Worm (Caenorhabditis elegans): ENCODE data around the gene ZK809.8.
A peak's percentile ranks its signal among the peaks of the same experiment; 100 is the strongest.

ZK809.8 gene

DNA sequence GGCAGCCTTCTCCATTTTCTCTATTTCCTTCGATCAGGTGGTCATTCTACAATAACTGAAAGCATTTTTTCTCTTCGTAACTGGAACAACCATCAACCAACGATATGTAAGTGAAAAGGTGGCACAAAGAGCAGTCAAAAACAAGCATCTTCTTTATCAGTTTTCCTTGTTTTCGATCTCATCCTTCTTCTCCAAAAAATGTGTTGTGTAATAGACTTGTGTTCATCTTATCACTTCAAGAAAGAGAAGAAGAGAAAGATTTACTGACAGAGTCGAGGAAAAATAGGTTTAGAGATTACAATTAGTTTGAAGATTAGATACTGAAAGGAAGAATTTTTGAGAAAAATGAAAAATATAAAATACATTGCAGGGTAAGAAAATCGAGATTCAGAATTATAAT is 3.5 kb downstream of the ZK809.8 start:
- TF ChIP-seq nfya-1 (tag; optimal IDR thresholded peaks at IDR 0.05) = no peak
- peak; percentile 17 for TF ChIP-seq elt-2 (tag; optimal IDR thresholded peaks at IDR 0.05)
- no peak for TF ChIP-seq fax-1 (tag; optimal IDR thresholded peaks at IDR 0.05)

ce11 chrIV:11644705-11645104 is 4.2 kb downstream of the ZK809.8 start:
- no peak for TF ChIP-seq fax-1 (tag; optimal IDR thresholded peaks at IDR 0.05)
- no peak for TF ChIP-seq ceh-22 (tag; optimal IDR thresholded peaks at IDR 0.05)
- TF ChIP-seq ets-4 (tag; optimal IDR thresholded peaks at IDR 0.05) = no peak
- TF ChIP-seq zip-5 (tag; optimal IDR thresholded peaks at IDR 0.05) = no peak
- TF ChIP-seq ahr-1 (tag; optimal IDR thresholded peaks at IDR 0.05) = no peak
- TF ChIP-seq nhr-11 (tag; optimal IDR thresholded peaks at IDR 0.05) = no peak
- TF ChIP-seq ref-2 (tag; optimal IDR thresholded peaks at IDR 0.05) = no peak
- no peak for TF ChIP-seq elt-4 (tag; optimal IDR thresholded peaks at IDR 0.05)
- TF ChIP-seq ceh-48 (tag; optimal IDR thresholded peaks at IDR 0.05) = no peak
- TF ChIP-seq madf-2 (tag; optimal IDR thresholded peaks at IDR 0.05) = no peak
- TF ChIP-seq ceh-30 (tag; optimal IDR thresholded peaks at IDR 0.05) = no peak
- no peak for TF ChIP-seq ama-1 (optimal IDR thresholded peaks at IDR 0.05)
- TF ChIP-seq pros-1 (tag; optimal IDR thresholded peaks at IDR 0.05) = no peak
- TF ChIP-seq F13H6.1 (tag; optimal IDR thresholded peaks at IDR 0.05) = no peak
- no peak for TF ChIP-seq hlh-8 (tag; optimal IDR thresholded peaks at IDR 0.05)

- TF ChIP-seq pqm-1 (tag; optimal IDR thresholded peaks at IDR 0.05) (no peak), hlh-15 (tag; optimal IDR thresholded peaks at IDR 0.05) (no peak), elt-2 (tag; optimal IDR thresholded peaks at IDR 0.05) (no peak), zip-5 (tag; optimal IDR thresholded peaks at IDR 0.05) (no peak), Y22D7AL.16 (tag; optimal IDR thresholded peaks at IDR 0.05) (no peak), pha-4 (tag; optimal IDR thresholded peaks at IDR 0.05) (no peak), hlh-30 (tag; optimal IDR thresholded peaks at IDR 0.05; ENCODE audit: insufficient read depth) (no peak)
Measured at ce11 chrIV:11643829-11644228, 5.0 kb downstream of the ZK809.8 start, which contains the start of gene prx-2. Gene prx-2 (plus strand): TSS chrIV:11644129.

ce11 chrIV:11641802-11642201 is 7.1 kb downstream of the ZK809.8 start, which contains the start of gene ZK809.1:
Gene ZK809.1 (plus strand): TSS chrIV:11642102.
- TF ChIP-seq tbx-2 (tag; optimal IDR thresholded peaks at IDR 0.05) = no peak
- no peak for TF ChIP-seq pha-2 (tag; optimal IDR thresholded peaks at IDR 0.05)
- no peak for TF ChIP-seq ceh-45 (GFP tag; IDR thresholded peaks at IDR 0.05)
- no peak for TF ChIP-seq pax-1 (tag; optimal IDR thresholded peaks at IDR 0.05)
- TF ChIP-seq hlh-15 (tag; optimal IDR thresholded peaks at IDR 0.05) = no peak
- TF ChIP-seq ceh-34 (tag; optimal IDR thresholded peaks at IDR 0.05) = no peak
- no peak for TF ChIP-seq syd-9 (tag; optimal IDR thresholded peaks at IDR 0.05)
- TF ChIP-seq ref-2 (tag; optimal IDR thresholded peaks at IDR 0.05) = no peak
- TF ChIP-seq hlh-8 (tag; optimal IDR thresholded peaks at IDR 0.05) = no peak

DNA sequence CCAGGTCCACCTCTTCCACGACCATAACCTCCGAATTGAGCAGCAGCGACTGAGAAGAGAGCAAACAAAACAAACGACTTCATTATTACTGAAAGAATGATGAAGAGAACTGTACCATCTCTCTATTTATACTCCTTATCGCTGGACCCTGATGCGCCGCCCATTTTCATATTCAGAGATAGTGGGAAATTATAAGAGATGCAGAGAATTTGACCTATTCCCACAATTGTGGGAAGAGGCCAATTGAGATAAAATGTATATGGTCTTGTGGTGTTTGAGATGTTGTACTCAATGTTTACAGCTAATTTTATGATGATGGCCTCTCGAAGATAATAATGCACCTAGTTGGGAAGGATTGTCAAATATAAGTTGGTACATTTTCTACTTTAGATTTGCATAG is 7.9 kb downstream of the ZK809.8 start, which contains the start of gene ttr-50:
Gene ttr-50, minus strand, starts transcription at position 101 of the 400 bp plus-strand sequence.
- no peak for TF ChIP-seq elt-4 (tag; optimal IDR thresholded peaks at IDR 0.05)
- peak; percentile 71 for TF ChIP-seq elt-2 (tag; optimal IDR thresholded peaks at IDR 0.05)

- TF ChIP-seq dmd-4 (tag; optimal IDR thresholded peaks at IDR 0.05; ENCODE audit: borderline replicate concordance) (no peak), ceh-14 (tag; optimal IDR thresholded peaks at IDR 0.05) (no peak), lim-6 (tag; optimal IDR thresholded peaks at IDR 0.05) (no peak), C38D4.7 (GFP tag; optimal IDR thresholded peaks at IDR 0.05) (no peak), ceh-22 (tag; optimal IDR thresholded peaks at IDR 0.05) (no peak), unc-55 (GFP tag; optimal IDR thresholded peaks at IDR 0.05) (no peak), ceh-48 (tag; optimal IDR thresholded peaks at IDR 0.05) (no peak), pqm-1 (tag; optimal IDR thresholded peaks at IDR 0.05) (no peak), unc-3 (GFP tag; conservative IDR thresholded peaks at IDR 0.05) (no peak), unc-3 (tag; optimal IDR thresholded peaks at IDR 0.05) (no peak), fkh-10 (GFP tag; optimal IDR thresholded peaks at IDR 0.05) (no peak), nhr-232 (tag; optimal IDR thresholded peaks at IDR 0.05) (no peak), ceh-18 (tag; optimal IDR thresholded peaks at IDR 0.05) (no peak)
Measured at ce11 chrIV:11638016-11638415, 10.8 kb downstream of the ZK809.8 start, which contains the start of gene rbm-17. Gene rbm-17 (plus strand): TSS chrIV:11638316.

Measured in whole organism, late embryonic.